Fruit fly (Drosophila melanogaster): ENCODE data around the gene Boh2.

Boh2 gene

DNA sequence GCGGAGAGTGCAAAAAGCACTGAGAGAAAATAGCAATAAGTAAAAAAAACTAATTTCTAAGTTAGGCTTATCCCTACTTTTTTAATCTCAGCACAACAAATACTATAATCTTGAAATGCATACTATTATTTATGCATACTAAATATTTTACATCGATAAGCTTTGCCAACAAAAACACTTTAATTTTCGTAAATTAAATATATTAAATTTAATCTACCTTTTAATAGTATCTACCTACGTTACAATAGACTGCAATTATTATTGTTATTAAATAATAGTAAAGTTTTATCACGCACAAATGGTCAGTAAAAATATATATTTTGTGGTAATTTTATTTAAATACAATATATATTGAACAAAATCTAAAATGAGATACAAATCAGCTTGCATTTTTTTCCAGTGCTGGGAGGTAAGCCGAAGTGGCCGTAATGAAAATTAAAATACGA lies 3.3 kb downstream of the Boh2 start (continued):
- TF ChIP-seq Lpt (GFP tag; optimal IDR thresholded peaks at IDR 0.05) (peak; percentile 22), CG1621 (tag; optimal IDR thresholded peaks at IDR 0.05) (no peak), CG3032 (tag; optimal IDR thresholded peaks at IDR 0.05) (peak; percentile 93), CG4318 (GFP tag; optimal IDR thresholded peaks at IDR 0.05) (peak; percentile 32), Smox (GFP tag; optimal IDR thresholded peaks at IDR 0.05) (peak; percentile 66), vri (GFP tag; optimal IDR thresholded peaks at IDR 0.05) (no peak), Ets21C (GFP tag; optimal IDR thresholded peaks at IDR 0.05) (peak; percentile 10), esn (GFP tag; optimal IDR thresholded peaks at IDR 0.05) (peak; percentile 86)

dm6 chr2L:11182610-11183243 lies 3.9 kb downstream of the Boh2 start:
- no peak for TF ChIP-seq CG15336 (GFP tag; IDR thresholded peaks at IDR 0.05)
- no peak for TF ChIP-seq Eip93F (GFP tag; optimal IDR thresholded peaks at IDR 0.05)
- no peak for TF ChIP-seq CG8632 (GFP tag; optimal IDR thresholded peaks at IDR 0.05)
- peak; percentile 5 for TF ChIP-seq CG1621 (tag; optimal IDR thresholded peaks at IDR 0.05)
- no peak for TF ChIP-seq Ets96B (tag; optimal IDR thresholded peaks at IDR 0.05)
- no peak for TF ChIP-seq Lpt (GFP tag; optimal IDR thresholded peaks at IDR 0.05)
- TF ChIP-seq ss (GFP tag; optimal IDR thresholded peaks at IDR 0.05): no peak
- no peak for TF ChIP-seq CG8119 (GFP tag; IDR thresholded peaks at IDR 0.05)
- no peak for TF ChIP-seq CG11902 (GFP tag; optimal IDR thresholded peaks at IDR 0.05)
- no peak for TF ChIP-seq Hr38 (GFP tag; optimal IDR thresholded peaks at IDR 0.05)
- no peak for TF ChIP-seq CG10669 (GFP tag; optimal IDR thresholded peaks at IDR 0.05)
- no peak for TF ChIP-seq CG7368 (GFP tag; optimal IDR thresholded peaks at IDR 0.05)
- peak; percentile 31 for TF ChIP-seq CG6854 (GFP tag; optimal IDR thresholded peaks at IDR 0.05)
- no peak for TF ChIP-seq Sox15 (GFP tag; optimal IDR thresholded peaks at IDR 0.05)
- no peak for TF ChIP-seq CG6163 (GFP tag; IDR thresholded peaks at IDR 0.05)
- TF ChIP-seq Eip75B (GFP tag; optimal IDR thresholded peaks at IDR 0.05): no peak
- TF ChIP-seq Smox (GFP tag; optimal IDR thresholded peaks at IDR 0.05): no peak
- no peak for TF ChIP-seq Sox102F (GFP tag; optimal IDR thresholded peaks at IDR 0.05)
- no peak for TF ChIP-seq vri (GFP tag; optimal IDR thresholded peaks at IDR 0.05)
- no peak for TF ChIP-seq CG4318 (GFP tag; optimal IDR thresholded peaks at IDR 0.05)
- peak; percentile 59 for TF ChIP-seq dsx (GFP tag; optimal IDR thresholded peaks at IDR 0.05; ENCODE audit: poor library complexity, severe bottlenecking)
- TF ChIP-seq CG6808 (GFP tag; optimal IDR thresholded peaks at IDR 0.05): no peak
- no peak for TF ChIP-seq net (GFP tag; optimal IDR thresholded peaks at IDR 0.05)
- TF ChIP-seq Eip78C (GFP tag): peak; percentile 61
- TF ChIP-seq fd59A (GFP tag; optimal IDR thresholded peaks at IDR 0.05): no peak
- no peak for TF ChIP-seq dac (GFP tag; optimal IDR thresholded peaks at IDR 0.05)
- no peak for TF ChIP-seq lz (GFP tag; optimal IDR thresholded peaks at IDR 0.05)
- TF ChIP-seq CG8319 (GFP tag; optimal IDR thresholded peaks at IDR 0.05): no peak
- no peak for TF ChIP-seq CG3919 (GFP tag; optimal IDR thresholded peaks at IDR 0.05)
- TF ChIP-seq CG31627 (GFP tag; optimal IDR thresholded peaks at IDR 0.05): no peak
- no peak for TF ChIP-seq cyc (GFP tag; optimal IDR thresholded peaks at IDR 0.05)

dm6 chr2L:11184144-11184543 lies 5.3 kb downstream of the Boh2 start:
- TF ChIP-seq Blimp-1 (GFP tag; optimal IDR thresholded peaks at IDR 0.05) (peak; percentile 3), pdm3 (GFP tag; optimal IDR thresholded peaks at IDR 0.05) (peak; percentile 86), Eip78C (GFP tag) (peak; percentile 97), OdsH (GFP tag; optimal IDR thresholded peaks at IDR 0.05) (peak; percentile 87), CG8632 (GFP tag; optimal IDR thresholded peaks at IDR 0.05) (peak; percentile 83), CG6163 (GFP tag; IDR thresholded peaks at IDR 0.05) (peak; percentile 88), Lpt (GFP tag; optimal IDR thresholded peaks at IDR 0.05) (peak; percentile 69), CG8119 (GFP tag; IDR thresholded peaks at IDR 0.05) (peak; percentile 83), vri (GFP tag; optimal IDR thresholded peaks at IDR 0.05) (peak; percentile 71), CG31627 (GFP tag; optimal IDR thresholded peaks at IDR 0.05) (peak; percentile 79), Hr4 (GFP tag; optimal IDR thresholded peaks at IDR 0.05) (peak; percentile 72), CG11294 (GFP tag; IDR thresholded peaks at IDR 0.05) (peak; percentile 56; the same call in 1 of the 2 replicates), spab (GFP tag; optimal IDR thresholded peaks at IDR 0.05) (peak; percentile 87), Smox (GFP tag; optimal IDR thresholded peaks at IDR 0.05) (peak; percentile 79), eg (GFP tag; IDR thresholded peaks at IDR 0.05) (peak; percentile 84), CG1621 (tag; optimal IDR thresholded peaks at IDR 0.05) (peak; percentile 79), CG6792 (GFP tag; optimal IDR thresholded peaks at IDR 0.05) (peak; percentile 84), Ets96B (tag; optimal IDR thresholded peaks at IDR 0.05) (peak; percentile 91), fkh (GFP tag; optimal IDR thresholded peaks at IDR 0.05) (no peak), CG11762 (GFP tag; optimal IDR thresholded peaks at IDR 0.05; ENCODE audit: insufficient read depth) (peak; percentile 83), Sox15 (GFP tag; optimal IDR thresholded peaks at IDR 0.05) (peak; percentile 60), CG8319 (GFP tag; optimal IDR thresholded peaks at IDR 0.05) (peak; percentile 72), Hr38 (GFP tag; optimal IDR thresholded peaks at IDR 0.05) (no peak), achi (GFP tag; optimal IDR thresholded peaks at IDR 0.05) (peak; percentile 85), CG11902 (GFP tag; optimal IDR thresholded peaks at IDR 0.05) (peak; percentile 54), CG10669 (GFP tag; optimal IDR thresholded peaks at IDR 0.05) (peak; percentile 86), ss (GFP tag; optimal IDR thresholded peaks at IDR 0.05) (peak; percentile 82 to 83), Ets21C (GFP tag; optimal IDR thresholded peaks at IDR 0.05) (peak; percentile 68)
